Fruit fly (Drosophila melanogaster) whole organism, embryonic: ENCODE data around the gene Cdk5alpha.

ENCODE experiments used
- Ada2b ChIP-seq: fragments of 200-800 bp; sonication (Bioruptor generic); IDR thresholded peaks from 2 replicates; pipeline ENCODE4 v1.3.6; 2022; ENCODE audit warnings: missing biosample characterization, missing genetic modification characterization
- Asciz ChIP-seq: fragments of 200-800 bp; sonication (Bioruptor generic); optimal IDR thresholded peaks from 2 replicates; lab custom pipeline; 2017; ENCODE audit warnings: missing biosample characterization, mild to moderate bottlenecking, missing genetic modification characterization, missing genetic modification reagents
- Atf6 ChIP-seq: fragments of 200-800 bp; sonication (Bioruptor generic); IDR thresholded peaks from 2 replicates; pipeline ENCODE4 v1.3.6; 2022; ENCODE audit warnings: missing biosample characterization, missing genetic modification characterization
- Awh ChIP-seq: fragments of 200-800 bp; sonication (Bioruptor generic); IDR thresholded peaks from 2 replicates; pipeline ENCODE4, ENCODE4 v1.3.6; 2022; ENCODE audit warnings: missing biosample characterization, missing genetic modification characterization
- CG10366 ChIP-seq: fragments of 200-800 bp; sonication (Bioruptor generic); IDR thresholded peaks from 2 replicates; pipeline ENCODE4 v1.3.6; 2022; ENCODE audit warnings: missing biosample characterization, missing genetic modification characterization
- CG10462 ChIP-seq: fragments of 200-800 bp; sonication (Bioruptor generic); optimal IDR thresholded peaks from 2 replicates; lab custom pipeline; 2016; ENCODE audit warnings: missing biosample characterization, missing genetic modification characterization
- CG10979 ChIP-seq: fragments of 200-800 bp; sonication (Bioruptor generic); optimal IDR thresholded peaks from 2 replicates; lab custom pipeline; 2018; ENCODE audit warnings: missing biosample characterization, mild to moderate bottlenecking, missing genetic modification characterization, moderate library complexity
- CG11085 ChIP-seq: fragments of 200-800 bp; sonication (Bioruptor generic); IDR thresholded peaks from 2 replicates; pipeline ENCODE4 v1.3.6; 2022; ENCODE audit warnings: missing biosample characterization, missing genetic modification characterization
- CG11247 ChIP-seq: fragments of 200-800 bp; sonication (Bioruptor generic); IDR thresholded peaks from 2 replicates; pipeline ENCODE4 v1.3.6; 2022; ENCODE audit warnings: missing biosample characterization, missing genetic modification characterization
- CG16815 ChIP-seq: fragments of 200-800 bp; sonication (Bioruptor generic); optimal IDR thresholded peaks from 3 replicates; lab custom pipeline; 2017; ENCODE audit warnings: missing biosample characterization, mild to moderate bottlenecking, missing genetic modification characterization
- CG17361 ChIP-seq: fragments of 200-800 bp; sonication (Bioruptor generic); IDR thresholded peaks from 3 replicates; pipeline ENCODE4 v1.3.6; 2022; ENCODE audit warnings: missing biosample characterization, missing genetic modification characterization
- CG18262 ChIP-seq: fragments of 200-800 bp; optimal IDR thresholded peaks from 3 replicates; lab custom pipeline; 2019; ENCODE audit warnings: missing biosample characterization, mild to moderate bottlenecking, missing genetic modification characterization, moderate library complexity
- CG2129 ChIP-seq: fragments of 200-800 bp; sonication (Bioruptor generic); IDR thresholded peaks from 2 replicates; pipeline ENCODE4 v1.3.6; 2022; ENCODE audit warnings: missing biosample characterization, missing genetic modification characterization; ENCODE audit not compliant: partially characterized antibody
- CG2712 ChIP-seq: fragments of 200-800 bp; optimal IDR thresholded peaks from 3 replicates; lab custom pipeline; 2019; ENCODE audit warnings: missing biosample characterization, mild to moderate bottlenecking, missing genetic modification characterization, moderate library complexity
- CG3281 ChIP-seq: fragments of 200-800 bp; sonication (Bioruptor generic); optimal IDR thresholded peaks from 3 replicates; lab custom pipeline; 2017; ENCODE audit warnings: missing biosample characterization, mild to moderate bottlenecking, missing genetic modification characterization
- CG33557 ChIP-seq: fragments of 200-800 bp; sonication (Bioruptor generic); optimal IDR thresholded peaks from 2 replicates; lab custom pipeline; 2019; ENCODE audit warnings: missing biosample characterization, mild to moderate bottlenecking, missing genetic modification characterization, moderate library complexity
- CG4730 ChIP-seq: fragments of 200-800 bp; sonication (Bioruptor generic); IDR thresholded peaks from 2 replicates; pipeline ENCODE4 v1.3.6; 2022; ENCODE audit warnings: missing biosample characterization, missing genetic modification characterization
- CG5180 ChIP-seq: fragments of 200-800 bp; sonication (Bioruptor generic); optimal IDR thresholded peaks from 3 replicates; lab custom pipeline; 2017; ENCODE audit warnings: missing biosample characterization, missing genetic modification characterization, mild to moderate bottlenecking, moderate library complexity, missing genetic modification reagents
- CG6654 ChIP-seq: fragments of 200-800 bp; sonication (Bioruptor generic); optimal IDR thresholded peaks from 2 replicates; lab custom pipeline; 2017; ENCODE audit warnings: missing biosample characterization, mild to moderate bottlenecking, missing genetic modification characterization
- CG6791 ChIP-seq: fragments of 200-800 bp; sonication (Bioruptor generic); IDR thresholded peaks from 3 replicates; pipeline ENCODE4 v1.3.6; 2022; ENCODE audit warnings: missing biosample characterization, missing genetic modification characterization; ENCODE audit not compliant: partially characterized antibody
- CG7556 ChIP-seq: fragments of 200-800 bp; sonication (Bioruptor generic); optimal IDR thresholded peaks from 2 replicates; lab custom pipeline; 2017; ENCODE audit warnings: missing biosample characterization, mild to moderate bottlenecking, missing genetic modification characterization
- CG8388 ChIP-seq: fragments of 200-800 bp; sonication (Bioruptor generic); optimal IDR thresholded peaks from 2 replicates; lab custom pipeline; 2019; ENCODE audit warnings: missing biosample characterization, mild to moderate bottlenecking, missing genetic modification characterization, moderate library complexity
- CG9797 ChIP-seq: fragments of 200-800 bp; sonication (Bioruptor generic); optimal IDR thresholded peaks from 3 replicates; lab custom pipeline; 2018; ENCODE audit warnings: missing biosample characterization, mild to moderate bottlenecking, missing genetic modification characterization
- CHES-1-like ChIP-seq: fragments of 200-800 bp; sonication (Bioruptor generic); optimal IDR thresholded peaks from 2 replicates; lab custom pipeline; 2016; ENCODE audit warnings: missing biosample characterization, missing genetic modification characterization
- Ets65A ChIP-seq: fragments of 200-800 bp; sonication (Bioruptor generic); peaks from one replicate; lab custom pipeline; 2016; ENCODE audit warnings: missing biosample characterization, missing genetic modification characterization
- Ets97D ChIP-seq: fragments of 200-800 bp; sonication (Bioruptor generic); optimal IDR thresholded peaks from 3 replicates; lab custom pipeline; 2016; ENCODE audit warnings: missing biosample characterization, missing genetic modification characterization
- HmgZ ChIP-seq: fragments of 200-800 bp; sonication (Bioruptor generic); optimal IDR thresholded peaks from 2 replicates; lab custom pipeline; 2018; ENCODE audit warnings: missing biosample characterization, mild to moderate bottlenecking, missing genetic modification characterization
- MTF-1 ChIP-seq: fragments of 200-800 bp; sonication (Bioruptor generic); optimal IDR thresholded peaks from 2 replicates; lab custom pipeline; 2018; ENCODE audit warnings: missing biosample characterization, mild to moderate bottlenecking, missing genetic modification characterization, borderline replicate concordance
- Med ChIP-seq: fragments of 200-800 bp; sonication (Bioruptor generic); peaks from one replicate; lab custom pipeline; 2016; ENCODE audit warnings: missing biosample characterization, missing genetic modification characterization, mild to moderate bottlenecking, inconsistent platforms, moderate library complexity
- Neu2 ChIP-seq: fragments of 200-800 bp; sonication (Bioruptor generic); optimal IDR thresholded peaks from 3 replicates; lab custom pipeline; 2016; ENCODE audit warnings: missing biosample characterization, missing genetic modification characterization, borderline replicate concordance
- Oli ChIP-seq: fragments of 200-800 bp; sonication (Bioruptor generic); optimal IDR thresholded peaks from 2 replicates; lab custom pipeline; 2018; ENCODE audit warnings: missing biosample characterization, mild to moderate bottlenecking, missing genetic modification characterization, moderate library complexity
- Sin3A ChIP-seq: fragments of >200 bp; optimal IDR thresholded peaks from 2 replicates; lab custom pipeline; 2018
- Sox102F ChIP-seq: fragments of 200-800 bp; sonication (Bioruptor generic); optimal IDR thresholded peaks from 2 replicates; lab custom pipeline; 2018; ENCODE audit warnings: missing biosample characterization, mild to moderate bottlenecking, missing genetic modification characterization, moderate library complexity
- Sry-δ ChIP-seq: fragments of 200-800 bp; sonication (Bioruptor generic); optimal IDR thresholded peaks from 2 replicates; lab custom pipeline; 2016; ENCODE audit warnings: missing biosample characterization, missing genetic modification characterization
- YL-1 ChIP-seq: fragments of 200-800 bp; sonication (Bioruptor generic); optimal IDR thresholded peaks from 3 replicates; lab custom pipeline; 2017; ENCODE audit warnings: missing biosample characterization, mild to moderate bottlenecking, missing genetic modification characterization
- ash1 ChIP-seq: fragments of 200-800 bp; sonication (Bioruptor generic); optimal IDR thresholded peaks from 2 replicates; lab custom pipeline; 2018; ENCODE audit warnings: missing biosample characterization, mild to moderate bottlenecking, missing genetic modification characterization
- cg ChIP-seq: fragments of 200-800 bp; sonication (Bioruptor generic); optimal IDR thresholded peaks from 3 replicates; lab custom pipeline; 2019; ENCODE audit warnings: missing biosample characterization, mild to moderate bottlenecking, missing genetic modification characterization, moderate library complexity
- eve ChIP-seq, 2 experiments: fragments of >200 bp; optimal IDR thresholded peaks; 2 replicates each; lab custom pipeline; 2017; ENCODE audit warnings: missing biosample characterization in 2 of 2, missing genetic modification characterization in 2 of 2
- ewg ChIP-seq: fragments of 200-800 bp; sonication (Bioruptor generic); optimal IDR thresholded peaks from 3 replicates; lab custom pipeline; 2017; ENCODE audit warnings: mild to moderate bottlenecking, missing biosample characterization, missing genetic modification reagents, missing genetic modification characterization
- gfzf ChIP-seq: fragments of 200-800 bp; sonication (Bioruptor generic); optimal IDR thresholded peaks from 2 replicates; lab custom pipeline; 2016; ENCODE audit warnings: missing biosample characterization, mild to moderate bottlenecking, missing genetic modification characterization, moderate library complexity
- gro ChIP-seq: fragments of 200-800 bp; sonication (Bioruptor generic); optimal IDR thresholded peaks from 2 replicates; lab custom pipeline; 2016; ENCODE audit warnings: missing biosample characterization, missing genetic modification characterization
- hb ChIP-seq: fragments of 200-800 bp; sonication (Bioruptor generic); IDR thresholded peaks from 3 replicates; pipeline ENCODE4 v1.3.6; 2022; ENCODE audit warnings: missing biosample characterization, missing genetic modification characterization; ENCODE audit not compliant: partially characterized antibody
- mirr ChIP-seq: fragments of 200-800 bp; sonication (Bioruptor generic); optimal IDR thresholded peaks from 3 replicates; lab custom pipeline; 2018; ENCODE audit warnings: missing biosample characterization, mild to moderate bottlenecking, missing genetic modification characterization
- nerfin-1 ChIP-seq: fragments of 200-800 bp; sonication (Bioruptor generic); optimal IDR thresholded peaks from 3 replicates; lab custom pipeline; 2019; ENCODE audit warnings: missing biosample characterization, mild to moderate bottlenecking, missing genetic modification characterization, moderate library complexity
- pan ChIP-seq, 4 experiments: fragments of >200 bp in 3 of 4; fragments of 200-800 bp in 1 of 4; sonication (Bioruptor generic) in 1 of 4; optimal IDR thresholded peaks in 3 of 4; IDR thresholded peaks in 1 of 4; 2 replicates each; pipeline versions ENCODE4 v1.3.6 to Lab custom; 2017 to 2022; ENCODE audit warnings: missing biosample characterization in 2 of 4, missing genetic modification characterization in 2 of 4, mixed read lengths in 1 of 4
- pnt ChIP-seq: fragments of 200-800 bp; sonication (Bioruptor generic); optimal IDR thresholded peaks from 3 replicates; lab custom pipeline; 2016; ENCODE audit warnings: missing biosample characterization, missing genetic modification characterization
- ro ChIP-seq: fragments of 200-800 bp; sonication (Bioruptor generic); IDR thresholded peaks from 2 replicates; pipeline ENCODE4 v1.3.6; 2022; ENCODE audit warnings: missing biosample characterization, missing genetic modification characterization
- sr ChIP-seq: fragments of 200-800 bp; sonication (Bioruptor generic); IDR thresholded peaks from 3 replicates; pipeline ENCODE4 v1.3.6; 2022; ENCODE audit warnings: missing biosample characterization, missing genetic modification characterization
- tio ChIP-seq: fragments of 200-800 bp; sonication (Bioruptor generic); optimal IDR thresholded peaks from 2 replicates; lab custom pipeline; 2017; ENCODE audit warnings: missing biosample characterization, missing genetic modification characterization, inconsistent platforms
- vnd ChIP-seq: fragments of 200-800 bp; sonication (Bioruptor generic); IDR thresholded peaks from 3 replicates; pipeline ENCODE4 v1.3.6; 2022; ENCODE audit warnings: missing biosample characterization, missing genetic modification characterization; ENCODE audit not compliant: partially characterized antibody
- z ChIP-seq: fragments of 200-800 bp; sonication (Bioruptor generic); IDR thresholded peaks from 3 replicates; pipeline ENCODE4 v1.3.6; 2022; ENCODE audit warnings: missing biosample characterization, missing genetic modification characterization

Gene Cdk5alpha

DNA sequence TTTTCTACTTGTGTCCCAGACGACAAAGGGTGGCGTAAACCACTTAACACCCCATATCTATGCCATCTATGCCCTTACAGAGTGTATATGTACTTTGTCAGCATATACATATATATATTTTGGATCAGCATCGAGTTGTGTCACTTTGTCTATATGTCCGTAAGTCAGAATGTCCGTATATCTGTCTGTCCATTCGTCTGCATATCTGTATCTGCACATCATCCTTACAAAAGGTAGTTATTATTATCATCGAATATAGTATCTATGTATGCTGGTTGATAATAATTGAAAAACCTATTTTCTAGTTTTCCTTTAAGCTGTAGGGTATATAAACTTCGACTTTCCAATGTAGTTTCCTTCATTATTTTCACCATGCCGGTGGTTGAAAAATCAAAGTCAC lies 40.4 kb upstream of the Cdk5alpha start (continued):
- TF ChIP-seq Sox102F (GFP tag; lab: Kevin White, UChicago) (no peak), Asciz (no peak), vnd (no peak), ro (GFP tag; lab: Robert Waterston, UW) (no peak), CG5180 (GFP tag; lab: Kevin White, UChicago) (no peak), hb (no peak), CG6654 (GFP tag; lab: Kevin White, UChicago) (no peak), CG7556 (GFP tag; lab: Kevin White, UChicago) (no peak), Atf6 (GFP tag; lab: Robert Waterston, UW) (no peak), ewg (GFP tag; lab: Kevin White, UChicago) (peak; percentile 13), Oli (tag; lab: Kevin White, UChicago) (peak; percentile 25), CHES-1-like (GFP tag; lab: Kevin White, UChicago) (no peak), CG10462 (GFP tag; lab: Kevin White, UChicago) (no peak), eve (GFP tag; optimal IDR thresholded peaks at IDR 0.05; lab: Kevin White, UChicago) (no peak), CG8388 (GFP tag; lab: Kevin White, UChicago) (peak; percentile 29), gro (no peak), Ada2b (GFP tag; lab: Robert Waterston, UW) (no peak), Ets97D (GFP tag; lab: Kevin White, UChicago) (no peak), CG11247 (GFP tag; lab: Robert Waterston, UW) (no peak), HmgZ (no peak), ash1 (GFP tag; lab: Kevin White, UChicago) (no peak), mirr (no peak), CG11085 (GFP tag; lab: Robert Waterston, UW) (no peak), gfzf (GFP tag; lab: Kevin White, UChicago) (no peak), CG33557 (peak; percentile 28), Neu2 (GFP tag; lab: Kevin White, UChicago) (no peak), CG16815 (no peak), Ets65A (GFP tag; lab: Kevin White, UChicago) (peak; percentile 15), Med (GFP tag; lab: Kevin White, UChicago) (peak; percentile 61), CG17361 (GFP tag; lab: Robert Waterston, UW) (peak; percentile 44; the same call in 1 of the 3 replicates), MTF-1 (GFP tag; lab: Kevin White, UChicago) (no peak), CG9797 (GFP tag; lab: Kevin White, UChicago) (no peak), Sry-δ (no peak), z (GFP tag; lab: Robert Waterston, UW) (no peak), YL-1 (no peak), sr (GFP tag; lab: Robert Waterston, UW) (no peak), pnt (GFP tag; lab: Kevin White, UChicago) (peak; percentile 2), Sin3A (no peak), CG3281 (GFP tag; lab: Kevin White, UChicago) (no peak), CG2712 (tag; lab: Kevin White, UChicago) (peak; percentile 55), tio (GFP tag; lab: Kevin White, UChicago) (no peak), Awh (GFP tag; lab: Robert Waterston, UW) (no peak), pan (optimal IDR thresholded peaks at IDR 0.05; lab: Kevin White, UChicago) (no peak), pan (GFP tag; optimal IDR thresholded peaks at IDR 0.05 in 1 of 2, IDR thresholded peaks at IDR 0.05 in 1 of 2) (no peak), CG18262 (tag; lab: Kevin White, UChicago) (peak; percentile 63), nerfin-1 (tag; lab: Kevin White, UChicago) (peak; percentile 20), CG10366 (GFP tag; lab: Robert Waterston, UW) (no peak), CG4730 (GFP tag; lab: Robert Waterston, UW) (0 out of 2 replicates have a peak, but pooled peaks have one; percentile 9), CG10979 (peak; percentile 58), cg (no peak), CG6791 (GFP tag; lab: Robert Waterston, UW) (no peak), CG2129 (no peak)
